Worm (Caenorhabditis elegans): ENCODE results near the gene aakg-4.

aakg-4 gene

ce11 chrX:2271429-2271828 lies 47.7 kb downstream of the aakg-4 start:
- TF ChIP-seq T22C8.4 (GFP tag; IDR thresholded peaks at IDR 0.05) = no peak
- no peak for TF ChIP-seq tab-1 (GFP tag; IDR thresholded peaks at IDR 0.05)
- no peak for TF ChIP-seq cog-1 (tag; optimal IDR thresholded peaks at IDR 0.05)
- no peak for TF ChIP-seq flt-1 (GFP tag; IDR thresholded peaks at IDR 0.05)
- TF ChIP-seq ztf-29 (GFP tag; IDR thresholded peaks at IDR 0.05) = no peak
- TF ChIP-seq klf-2 (GFP tag; conservative IDR thresholded peaks at IDR 0.05) = no peak
- no peak for TF ChIP-seq med-1 (GFP tag; optimal IDR thresholded peaks at IDR 0.05; ENCODE audit: insufficient read depth)
- no peak for TF ChIP-seq ref-1 (GFP tag; conservative IDR thresholded peaks at IDR 0.05)
- TF ChIP-seq ztf-23 (GFP tag; IDR thresholded peaks at IDR 0.05) = no peak

- TF ChIP-seq med-1 (GFP tag; optimal IDR thresholded peaks at IDR 0.05; ENCODE audit: insufficient read depth) (no peak), ref-1 (GFP tag; conservative IDR thresholded peaks at IDR 0.05) (no peak), cog-1 (tag; optimal IDR thresholded peaks at IDR 0.05) (no peak), ztf-29 (GFP tag; IDR thresholded peaks at IDR 0.05) (no peak), T22C8.4 (GFP tag; IDR thresholded peaks at IDR 0.05) (no peak), ztf-23 (GFP tag; IDR thresholded peaks at IDR 0.05) (no peak), flt-1 (GFP tag; IDR thresholded peaks at IDR 0.05) (no peak), klf-2 (GFP tag; conservative IDR thresholded peaks at IDR 0.05) (no peak), tab-1 (GFP tag; IDR thresholded peaks at IDR 0.05) (no peak)
Measured at ce11 chrX:2267956-2268355, 51.2 kb downstream of the aakg-4 start, which contains the start of gene AH9.6. TSS of gene AH9.6 (minus strand) at chrX:2268138.

- no peak for TF ChIP-seq tab-1 (GFP tag; IDR thresholded peaks at IDR 0.05)
- TF ChIP-seq ztf-29 (GFP tag; IDR thresholded peaks at IDR 0.05) = no peak
Measured at ce11 chrX:2266777-2267176, 52.4 kb downstream of the aakg-4 start.

- TF ChIP-seq ztf-29 (GFP tag; IDR thresholded peaks at IDR 0.05) (no peak), med-1 (GFP tag; optimal IDR thresholded peaks at IDR 0.05; ENCODE audit: insufficient read depth) (no peak), cog-1 (tag; optimal IDR thresholded peaks at IDR 0.05) (no peak), flt-1 (GFP tag; IDR thresholded peaks at IDR 0.05) (no peak), T22C8.4 (GFP tag; IDR thresholded peaks at IDR 0.05) (no peak), klf-2 (GFP tag; conservative IDR thresholded peaks at IDR 0.05) (no peak), ref-1 (GFP tag; conservative IDR thresholded peaks at IDR 0.05) (no peak), tab-1 (GFP tag; IDR thresholded peaks at IDR 0.05) (no peak), ztf-23 (GFP tag; IDR thresholded peaks at IDR 0.05) (no peak)
Measured at ce11 chrX:2266366-2266765, 52.8 kb downstream of the aakg-4 start.

- TF ChIP-seq cog-1 (tag; optimal IDR thresholded peaks at IDR 0.05) (no peak), flt-1 (GFP tag; IDR thresholded peaks at IDR 0.05) (no peak), tab-1 (GFP tag; IDR thresholded peaks at IDR 0.05) (no peak), T22C8.4 (GFP tag; IDR thresholded peaks at IDR 0.05) (no peak), ref-1 (GFP tag; conservative IDR thresholded peaks at IDR 0.05) (no peak), med-1 (GFP tag; optimal IDR thresholded peaks at IDR 0.05; ENCODE audit: insufficient read depth) (no peak), ztf-23 (GFP tag; IDR thresholded peaks at IDR 0.05) (no peak), ztf-29 (GFP tag; IDR thresholded peaks at IDR 0.05) (no peak), klf-2 (GFP tag; conservative IDR thresholded peaks at IDR 0.05) (no peak)
Measured at ce11 chrX:2265069-2265468, 54.1 kb downstream of the aakg-4 start.

Data from whole organism, midembryonic.